Fruit fly (Drosophila melanogaster): Measurements from ENCODE around the gene Bin1.

Bin1 gene

DNA sequence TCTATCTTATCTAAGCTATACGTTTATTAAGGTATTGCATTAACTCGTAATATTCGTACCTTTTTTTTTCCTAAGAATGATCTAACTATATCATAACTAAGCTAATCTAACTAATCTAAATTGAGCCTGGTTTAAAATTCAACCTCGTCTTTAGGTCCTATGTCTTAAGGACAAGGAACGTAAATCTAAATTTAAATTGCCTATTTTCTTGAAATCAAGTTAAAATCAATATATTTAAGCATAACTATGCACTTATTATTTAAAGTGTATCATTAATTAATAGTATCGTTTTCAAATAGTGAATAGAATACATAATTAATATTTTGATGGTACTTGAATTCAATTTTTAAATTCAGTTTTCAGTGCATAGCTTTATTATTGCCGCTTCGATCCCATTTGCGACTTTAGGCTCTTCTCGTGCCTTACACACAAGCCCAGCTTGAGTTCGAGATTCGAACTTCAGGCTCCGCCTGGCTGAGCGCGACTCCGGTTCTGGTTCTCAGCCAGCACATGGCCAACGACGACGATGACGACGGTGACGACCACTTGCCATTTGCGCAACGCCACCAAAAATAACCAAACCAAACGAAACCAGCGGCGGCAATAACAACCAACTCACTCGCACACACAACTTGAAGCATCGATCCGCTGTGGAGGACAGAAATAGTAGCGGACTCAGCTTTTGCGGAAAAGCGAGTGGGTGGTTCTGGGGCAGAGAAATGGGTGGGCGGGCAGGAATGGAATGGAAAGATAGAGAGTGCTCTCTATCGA, 21.6 kb upstream of the Bin1 start (continued):
- TF ChIP-seq Eip78C (GFP tag) (peak; percentile 91), CG6808 (GFP tag; optimal IDR thresholded peaks at IDR 0.05) (peak; percentile 68), Smox (GFP tag; optimal IDR thresholded peaks at IDR 0.05) (peak; percentile 45), CG3032 (tag; optimal IDR thresholded peaks at IDR 0.05) (peak; percentile 69), CG10669 (GFP tag; optimal IDR thresholded peaks at IDR 0.05) (peak; percentile 44), Sox15 (GFP tag; optimal IDR thresholded peaks at IDR 0.05) (no peak), acj6 (GFP tag; optimal IDR thresholded peaks at IDR 0.05) (peak; percentile 61), Ets96B (tag; optimal IDR thresholded peaks at IDR 0.05) (peak; percentile 43), vri (GFP tag; optimal IDR thresholded peaks at IDR 0.05) (no peak), CG10631 (GFP tag; optimal IDR thresholded peaks at IDR 0.05) (peak; percentile 68)

DNA sequence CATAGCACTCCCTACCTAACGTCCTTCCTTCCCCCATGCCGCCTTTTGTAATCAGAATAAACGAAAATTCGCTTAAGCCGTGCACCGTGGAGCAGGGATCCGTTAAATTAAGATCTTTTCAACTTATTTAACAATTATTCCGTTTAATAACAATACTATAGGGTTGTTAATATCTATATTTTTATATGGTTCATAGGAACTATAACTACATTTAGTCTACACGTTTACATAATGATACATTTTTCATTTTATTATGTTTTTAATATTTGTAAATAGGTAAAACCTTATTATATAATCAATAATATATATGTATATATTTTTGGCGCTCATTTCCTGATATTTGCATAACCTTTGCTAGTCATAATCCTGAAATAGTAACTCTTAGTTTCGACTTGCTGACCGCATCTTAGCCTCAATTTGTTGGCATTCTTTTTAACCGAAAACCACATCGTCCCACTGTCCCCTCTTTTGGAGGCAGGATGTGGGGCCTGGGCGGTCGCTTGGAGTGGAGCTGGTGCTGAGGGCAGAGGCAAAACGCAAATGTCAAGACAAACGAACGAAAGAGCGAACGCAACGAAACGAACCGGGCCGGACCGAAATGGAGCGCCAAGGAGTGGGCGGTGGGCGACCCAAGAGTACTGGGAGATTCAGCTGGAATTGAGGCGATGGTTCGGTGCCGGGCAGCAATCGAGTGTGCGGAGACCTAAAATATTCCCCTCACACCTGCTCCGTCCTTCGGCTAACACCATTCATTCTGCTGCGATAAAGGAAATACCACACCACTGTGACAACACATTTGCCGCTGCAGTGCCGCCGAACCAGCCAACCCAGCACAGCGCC, 20.6 kb upstream of the Bin1 start:
- TF ChIP-seq CG6854 (GFP tag; optimal IDR thresholded peaks at IDR 0.05), result peak; percentile 6
- peak; percentile 32; the same call in 2 of the 3 replicates for TF ChIP-seq eg (GFP tag; IDR thresholded peaks at IDR 0.05)
- peak; percentile 39 for TF ChIP-seq fd85E (GFP tag; optimal IDR thresholded peaks at IDR 0.05)
- peak; percentile 31 for TF ChIP-seq Hr4 (GFP tag; optimal IDR thresholded peaks at IDR 0.05)
- TF ChIP-seq CG16779 (tag; optimal IDR thresholded peaks at IDR 0.05), result peak; percentile 59
- peak; percentile 62 for TF ChIP-seq topi (GFP tag; optimal IDR thresholded peaks at IDR 0.05)
- peak; percentile 81 for TF ChIP-seq OdsH (GFP tag; optimal IDR thresholded peaks at IDR 0.05)
- peak; percentile 40; the same call in 2 of the 3 replicates for TF ChIP-seq CG6163 (GFP tag; IDR thresholded peaks at IDR 0.05)
- peak; percentile 81 for TF ChIP-seq CG11762 (GFP tag; optimal IDR thresholded peaks at IDR 0.05; ENCODE audit: insufficient read depth)
- peak; percentile 38 for TF ChIP-seq vri (GFP tag; optimal IDR thresholded peaks at IDR 0.05)
- TF ChIP-seq net (GFP tag; optimal IDR thresholded peaks at IDR 0.05), result peak; percentile 69
- TF ChIP-seq Met (GFP tag; optimal IDR thresholded peaks at IDR 0.05), result peak; percentile 74
- TF ChIP-seq acj6 (GFP tag; optimal IDR thresholded peaks at IDR 0.05), result peak; percentile 87
- TF ChIP-seq pdm3 (GFP tag; optimal IDR thresholded peaks at IDR 0.05), result peak; percentile 42
- peak; percentile 26 for TF ChIP-seq dac (GFP tag; optimal IDR thresholded peaks at IDR 0.05)
- TF ChIP-seq CG10631 (GFP tag; optimal IDR thresholded peaks at IDR 0.05), result peak; percentile 87
- peak; percentile 65 for TF ChIP-seq lz (GFP tag; optimal IDR thresholded peaks at IDR 0.05)
- peak; percentile 83 for TF ChIP-seq achi (GFP tag; optimal IDR thresholded peaks at IDR 0.05)
- TF ChIP-seq dsx (GFP tag; optimal IDR thresholded peaks at IDR 0.05; ENCODE audit: poor library complexity, severe bottlenecking), result peak; percentile 75
- TF ChIP-seq svp (GFP tag), result peak; percentile 87
- peak; percentile 86 for TF ChIP-seq Eip78C (GFP tag)
- peak; percentile 82 for TF ChIP-seq CG10669 (GFP tag; optimal IDR thresholded peaks at IDR 0.05)
- peak; percentile 87 for TF ChIP-seq CG32006 (GFP tag; optimal IDR thresholded peaks at IDR 0.05)
- TF ChIP-seq CG8119 (GFP tag; IDR thresholded peaks at IDR 0.05), result 0 out of 3 replicates have a peak, but pooled peaks have one; percentile 39
- peak; percentile 67 for TF ChIP-seq CG9139 (GFP tag; optimal IDR thresholded peaks at IDR 0.05)
- TF ChIP-seq fd59A (GFP tag; optimal IDR thresholded peaks at IDR 0.05), result peak; percentile 76
- TF ChIP-seq CG4318 (GFP tag; optimal IDR thresholded peaks at IDR 0.05), result peak; percentile 77
- peak; percentile 73 for TF ChIP-seq CG6276 (GFP tag; optimal IDR thresholded peaks at IDR 0.05)
- TF ChIP-seq Sox102F (GFP tag; optimal IDR thresholded peaks at IDR 0.05), result peak; percentile 74
- TF ChIP-seq Smox (GFP tag; optimal IDR thresholded peaks at IDR 0.05), result peak; percentile 66
- no peak for TF ChIP-seq CG15336 (GFP tag; IDR thresholded peaks at IDR 0.05)
- peak; percentile 16 for TF ChIP-seq Eip93F (GFP tag; optimal IDR thresholded peaks at IDR 0.05)
- TF ChIP-seq CG11902 (GFP tag; optimal IDR thresholded peaks at IDR 0.05), result peak; percentile 65
- TF ChIP-seq Lpt (GFP tag; optimal IDR thresholded peaks at IDR 0.05), result no peak
- TF ChIP-seq Ets21C (GFP tag; optimal IDR thresholded peaks at IDR 0.05), result peak; percentile 46
- no peak for TF ChIP-seq CG11294 (GFP tag; IDR thresholded peaks at IDR 0.05)
- peak; percentile 89 for TF ChIP-seq CG3032 (tag; optimal IDR thresholded peaks at IDR 0.05)
- TF ChIP-seq cyc (GFP tag; optimal IDR thresholded peaks at IDR 0.05), result peak; percentile 54
- TF ChIP-seq CG7368 (GFP tag; optimal IDR thresholded peaks at IDR 0.05), result peak; percentile 55
- TF ChIP-seq CG6808 (GFP tag; optimal IDR thresholded peaks at IDR 0.05), result peak; percentile 89
- TF ChIP-seq Blimp-1 (GFP tag; optimal IDR thresholded peaks at IDR 0.05), result peak; percentile 59
- TF ChIP-seq Eip75B (GFP tag; optimal IDR thresholded peaks at IDR 0.05), result peak; percentile 64
- peak; percentile 49 for TF ChIP-seq Hr39 (GFP tag; optimal IDR thresholded peaks at IDR 0.05)
- peak; percentile 71 for TF ChIP-seq Sox15 (GFP tag; optimal IDR thresholded peaks at IDR 0.05)

All from whole organism, prepupa.